Worm (Caenorhabditis elegans) whole organism, young adult: ENCODE results near the gene srz-59.

Experiments
- F37B4.10 ChIP-seq: fragments of 200-800 bp; sonication (Bioruptor generic); IDR thresholded peaks from 2 replicates; pipeline ENCODE4 v1.3.6; 2022; ENCODE audit warnings: missing genetic modification characterization, missing compliant biosample characterization
- Y79H2A.3 ChIP-seq: fragments of 200-800 bp; sonication (Bioruptor generic); conservative IDR thresholded peaks from 2 replicates; pipeline ENCODE4 v1.3.6; 2022; ENCODE audit warnings: missing genetic modification reagents, missing genetic modification characterization, missing compliant biosample characterization
- ama-1 ChIP-seq, 3 experiments: fragments of 150-350 bp in 1 of 3; sonication (generic microtip) in 2 of 3; optimal IDR thresholded peaks; 2 replicates each; lab custom pipeline; 2014 to 2018; ENCODE audit warnings: missing biosample characterization in 2 of 3, missing genetic modification characterization in 2 of 3, missing genetic modification reagents in 2 of 3
- efl-1 ChIP-seq: fragments of 150-350 bp; optimal IDR thresholded peaks from 2 replicates; lab custom pipeline; 2014; ENCODE audit warnings: missing biosample characterization, missing genetic modification reagents, missing genetic modification characterization
- hmg-1.2 ChIP-seq: fragments of 200-800 bp; sonication (Bioruptor generic); IDR thresholded peaks from 2 replicates; pipeline ENCODE4 v1.3.6; 2022; ENCODE audit warnings: missing genetic modification reagents, missing genetic modification characterization, missing compliant biosample characterization
- lin-35 ChIP-seq, 3 experiments: fragments of 150-350 bp in 2 of 3; sonication (generic microtip) in 1 of 3; optimal IDR thresholded peaks; 2 replicates each; lab custom pipeline; 2014 to 2018; ENCODE audit warnings: missing biosample characterization in 3 of 3, missing genetic modification characterization in 3 of 3, missing genetic modification reagents in 3 of 3
- madf-6 ChIP-seq: fragments of 200-800 bp; sonication (Bioruptor generic); IDR thresholded peaks from 2 replicates; pipeline ENCODE4 v1.3.6; 2022; ENCODE audit warnings: missing genetic modification reagents, missing genetic modification characterization, missing compliant biosample characterization
- mel-28 ChIP-seq: sonication (generic microtip); optimal IDR thresholded peaks from 2 replicates; lab custom pipeline; 2016; ENCODE audit warnings: borderline replicate concordance, mild to moderate bottlenecking, missing genetic modification characterization, missing compliant biosample characterization
- xnd-1 ChIP-seq: sonication (generic microtip); optimal IDR thresholded peaks from 2 replicates; lab custom pipeline; 2016; ENCODE audit warnings: missing genotype, missing genetic modification reagents, missing genetic modification characterization, missing compliant biosample characterization

DNA sequence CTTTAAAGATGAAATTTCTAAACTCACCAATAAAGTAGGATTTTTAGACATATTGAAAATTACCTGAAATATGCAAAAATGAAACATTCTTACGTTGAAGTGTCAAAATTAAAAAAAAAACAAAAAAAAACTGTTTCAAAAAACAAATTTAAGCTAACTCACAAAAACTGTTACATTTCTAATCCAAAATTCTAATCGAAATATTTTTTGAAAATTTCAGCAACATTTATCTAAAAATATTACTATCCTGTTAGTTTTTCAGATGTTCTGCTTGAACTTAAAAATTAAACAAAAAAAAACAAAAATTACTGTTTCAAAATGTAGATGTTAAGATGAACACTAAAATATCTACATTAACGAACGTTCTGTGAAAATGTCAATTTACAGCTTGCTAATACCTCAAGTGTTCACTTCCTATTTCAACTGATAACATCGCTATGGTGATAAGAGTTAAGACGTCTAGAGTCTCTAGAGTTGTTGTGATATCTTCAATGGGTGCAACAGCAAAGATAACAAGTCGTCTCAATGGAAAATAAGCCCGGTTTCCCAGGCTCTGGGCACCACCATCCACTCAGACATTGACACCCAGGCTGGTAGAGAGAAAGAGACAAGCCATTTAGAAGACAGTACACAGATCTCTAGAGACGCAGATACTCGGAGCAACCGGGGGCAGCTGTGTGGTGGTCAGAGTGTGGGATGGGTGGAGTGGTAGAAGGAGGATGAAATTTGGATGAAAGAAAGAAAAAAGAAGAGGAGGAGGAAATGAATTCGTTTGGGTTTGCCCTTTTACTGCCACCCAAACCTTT, 3.9 kb upstream of the srz-59 start, which contains the start of gene H12I19.115:
- no peak for TF ChIP-seq ama-1 (optimal IDR thresholded peaks at IDR 0.05; lab: Kevin White, UChicago)
- TF ChIP-seq ama-1 (GFP tag; optimal IDR thresholded peaks at IDR 0.05; lab: Kevin White, UChicago): no peak
- TF ChIP-seq F37B4.10 (GFP tag; lab: Robert Waterston, UW): no peak
- no peak for TF ChIP-seq xnd-1
- no peak for TF ChIP-seq Y79H2A.3 (GFP tag; lab: Robert Waterston, UW)
- TF ChIP-seq madf-6 (GFP tag; lab: Robert Waterston, UW): no peak
- TF ChIP-seq efl-1 (GFP tag; lab: Kevin White, UChicago): no peak
- no peak for TF ChIP-seq mel-28
- no peak for TF ChIP-seq lin-35 (GFP tag; optimal IDR thresholded peaks at IDR 0.05; lab: Kevin White, UChicago)
- no peak; the same call in 1 of the 2 replicates for TF ChIP-seq hmg-1.2 (GFP tag; lab: Robert Waterston, UW)
